Worm (Caenorhabditis elegans) whole organism, L1 larva: ENCODE measurements around the gene fbxb-9.
A peak's percentile ranks its signal among the peaks of the same experiment; 100 is the strongest.

Experiments used
- C04F5.9 ChIP-seq: sonication (generic microtip); optimal IDR thresholded peaks from 2 replicates; lab custom pipeline; 2016; ENCODE audit warnings: missing genetic modification characterization, missing compliant biosample characterization
- C16A3.4 ChIP-seq: fragments of 150-350 bp; optimal IDR thresholded peaks from 2 replicates; lab custom pipeline; 2014; ENCODE audit warnings: missing biosample characterization, missing genetic modification characterization
- C34B4.2 ChIP-seq: sonication (generic microtip); optimal IDR thresholded peaks from 2 replicates; lab custom pipeline; 2017; ENCODE audit warnings: mild to moderate bottlenecking, missing genetic modification characterization, missing compliant biosample characterization
- F16B12.6 ChIP-seq: fragments of 150-350 bp; optimal IDR thresholded peaks from 2 replicates; lab custom pipeline; 2014; ENCODE audit warnings: missing biosample characterization, missing genetic modification characterization
- Y116A8C.19 ChIP-seq: sonication (generic microtip); optimal IDR thresholded peaks from 2 replicates; lab custom pipeline; 2016; ENCODE audit warnings: missing compliant biosample characterization, missing genetic modification characterization, borderline replicate concordance
- aha-1 ChIP-seq: fragments of 150-350 bp; optimal IDR thresholded peaks from 2 replicates; lab custom pipeline; 2014; ENCODE audit warnings: missing biosample characterization, missing genetic modification characterization
- alr-1 ChIP-seq: fragments of 200-800 bp; sonication (Bioruptor generic); optimal IDR thresholded peaks from 2 replicates; lab custom pipeline; 2018; ENCODE audit warnings: borderline replicate concordance, mild to moderate bottlenecking, missing genetic modification characterization, missing compliant biosample characterization
- aly-2 ChIP-seq: fragments of 150-350 bp; optimal IDR thresholded peaks from 2 replicates; lab custom pipeline; 2014; ENCODE audit warnings: missing biosample characterization, missing genetic modification characterization
- ama-1 ChIP-seq: fragments of 150-350 bp; optimal IDR thresholded peaks from 2 replicates; lab custom pipeline; 2014
- blmp-1 ChIP-seq: fragments of 150-350 bp; optimal IDR thresholded peaks from 2 replicates; lab custom pipeline; 2014; ENCODE audit warnings: missing biosample characterization, missing genetic modification characterization
- ceh-63 ChIP-seq: fragments of 200-800 bp; sonication (Bioruptor generic); optimal IDR thresholded peaks from 2 replicates; lab custom pipeline; 2018; ENCODE audit warnings: mild to moderate bottlenecking, missing genetic modification characterization, missing compliant biosample characterization
- dsc-1 ChIP-seq: sonication (generic microtip); optimal IDR thresholded peaks from 2 replicates; lab custom pipeline; 2016; ENCODE audit warnings: mild to moderate bottlenecking, missing genetic modification characterization, missing compliant biosample characterization
- efl-1 ChIP-seq, 4 experiments: fragments of 150-350 bp; optimal IDR thresholded peaks in 3 of 4; peaks in 1 of 4; 1 replicate in 1 of 4; 2 replicates in 3 of 4; lab custom pipeline; 2014; ENCODE audit warnings: missing biosample characterization in 2 of 4, missing genetic modification characterization in 2 of 4, missing genetic modification reagents in 2 of 4
- ets-5 ChIP-seq: fragments of 200-800 bp; sonication (Bioruptor generic); IDR thresholded peaks from 2 replicates; pipeline ENCODE4 v1.3.6; 2022; ENCODE audit warnings: missing genetic modification characterization, missing compliant biosample characterization
- fkh-8 ChIP-seq: sonication (generic microtip); optimal IDR thresholded peaks from 2 replicates; lab custom pipeline; 2016; ENCODE audit warnings: mild to moderate bottlenecking, missing genetic modification characterization, missing compliant biosample characterization
- grh-1 ChIP-seq: fragments of 200-800 bp; sonication (Bioruptor generic); IDR thresholded peaks from 2 replicates; pipeline ENCODE4 v1.3.6; 2022; ENCODE audit warnings: missing genetic modification reagents, missing genetic modification characterization, missing compliant biosample characterization
- irx-1 ChIP-seq: sonication (generic microtip); optimal IDR thresholded peaks from 2 replicates; lab custom pipeline; 2016; ENCODE audit warnings: missing genetic modification characterization, missing compliant biosample characterization
- jun-1 ChIP-seq: fragments of 150-350 bp; optimal IDR thresholded peaks from 2 replicates; lab custom pipeline; 2014; ENCODE audit warnings: missing biosample characterization, missing genetic modification reagents, missing genetic modification characterization
- lin-15B ChIP-seq: fragments of 150-350 bp; sonication (generic microtip); optimal IDR thresholded peaks from 3 replicates; lab custom pipeline; 2014; ENCODE audit warnings: missing biosample characterization, missing genetic modification characterization
- lin-35 ChIP-seq, 2 experiments: fragments of 150-350 bp; optimal IDR thresholded peaks; 2 replicates each; lab custom pipeline; 2014; ENCODE audit warnings: missing biosample characterization in 2 of 2, missing genetic modification characterization in 2 of 2, missing genetic modification reagents in 2 of 2
- lin-39 ChIP-seq: fragments of 150-350 bp; optimal IDR thresholded peaks from 2 replicates; lab custom pipeline; 2014; ENCODE audit warnings: missing biosample characterization, missing genetic modification reagents, missing genetic modification characterization
- lir-3 ChIP-seq: sonication (generic microtip); optimal IDR thresholded peaks from 2 replicates; lab custom pipeline; 2016; ENCODE audit warnings: mild to moderate bottlenecking, missing genetic modification characterization, moderate library complexity, missing compliant biosample characterization; ENCODE audit not compliant: poor library complexity
- mab-9 ChIP-seq: fragments of 200-800 bp; sonication (Bioruptor generic); IDR thresholded peaks from 2 replicates; pipeline ENCODE4 v1.3.6; 2022; ENCODE audit warnings: missing genetic modification reagents, missing genetic modification characterization, missing compliant biosample characterization
- mdl-1 ChIP-seq, 2 experiments: fragments of 150-350 bp; optimal IDR thresholded peaks; 2 replicates each; lab custom pipeline; 2014 to 2017; ENCODE audit warnings: missing biosample characterization in 2 of 2, missing genetic modification characterization in 2 of 2, inconsistent platforms in 1 of 2
- mef-2 ChIP-seq: fragments of 150-350 bp; optimal IDR thresholded peaks from 2 replicates; lab custom pipeline; 2014; ENCODE audit warnings: missing biosample characterization, missing genetic modification characterization
- nhr-11 ChIP-seq: fragments of 150-350 bp; optimal IDR thresholded peaks from 2 replicates; lab custom pipeline; 2014; ENCODE audit warnings: missing biosample characterization, missing genetic modification characterization
- nhr-19 ChIP-seq: fragments of 200-800 bp; sonication (Bioruptor generic); conservative IDR thresholded peaks from 2 replicates; pipeline ENCODE4 v1.3.6; 2022; ENCODE audit warnings: missing genetic modification characterization, missing compliant biosample characterization
- nhr-20 ChIP-seq: sonication (generic microtip); optimal IDR thresholded peaks from 2 replicates; lab custom pipeline; 2016; ENCODE audit warnings: mild to moderate bottlenecking, missing genetic modification characterization, missing compliant biosample characterization
- nhr-237 ChIP-seq: fragments of 150-350 bp; optimal IDR thresholded peaks from 2 replicates; lab custom pipeline; 2014; ENCODE audit warnings: missing biosample characterization, missing genetic modification characterization
- nhr-28 ChIP-seq: fragments of 150-350 bp; optimal IDR thresholded peaks from 2 replicates; lab custom pipeline; 2014; ENCODE audit warnings: missing biosample characterization, missing genetic modification characterization
- nhr-76 ChIP-seq: sonication (generic microtip); optimal IDR thresholded peaks from 2 replicates; lab custom pipeline; 2017; ENCODE audit warnings: missing biosample characterization, missing genetic modification characterization
- nhr-90 ChIP-seq: sonication (generic microtip); optimal IDR thresholded peaks from 2 replicates; lab custom pipeline; 2016; ENCODE audit warnings: mild to moderate bottlenecking, missing genetic modification characterization, missing compliant biosample characterization; ENCODE audit not compliant: poor library complexity
- pag-3 ChIP-seq: sonication (generic microtip); optimal IDR thresholded peaks from 2 replicates; lab custom pipeline; 2017; ENCODE audit warnings: missing genetic modification characterization, mild to moderate bottlenecking, missing compliant biosample characterization, antibody characterized with exemption, borderline replicate concordance; ENCODE audit not compliant: insufficient read depth
- pax-3 ChIP-seq: fragments of 200-800 bp; sonication (Bioruptor generic); optimal IDR thresholded peaks from 2 replicates; lab custom pipeline; 2018; ENCODE audit warnings: mild to moderate bottlenecking, missing genetic modification characterization, moderate library complexity, missing compliant biosample characterization
- snu-23 ChIP-seq: sonication (generic microtip); optimal IDR thresholded peaks from 2 replicates; lab custom pipeline; 2016; ENCODE audit warnings: missing genetic modification characterization, missing compliant biosample characterization
- sup-37 ChIP-seq: fragments of 200-800 bp; sonication (Bioruptor generic); optimal IDR thresholded peaks from 2 replicates; lab custom pipeline; 2018; ENCODE audit warnings: mild to moderate bottlenecking, missing genetic modification characterization, missing compliant biosample characterization
- tbx-2 ChIP-seq: sonication (generic microtip); optimal IDR thresholded peaks from 2 replicates; lab custom pipeline; 2016; ENCODE audit warnings: missing genetic modification characterization, missing compliant biosample characterization
- tlp-1 ChIP-seq: fragments of 150-350 bp; optimal IDR thresholded peaks from 2 replicates; lab custom pipeline; 2014; ENCODE audit warnings: missing biosample characterization, missing genetic modification characterization
- unc-130 ChIP-seq: fragments of 150-350 bp; optimal IDR thresholded peaks from 2 replicates; lab custom pipeline; 2017; ENCODE audit warnings: missing biosample characterization, missing genetic modification characterization, inconsistent platforms
- unc-62 ChIP-seq: fragments of 150-350 bp; optimal IDR thresholded peaks from 2 replicates; lab custom pipeline; 2014; ENCODE audit warnings: missing biosample characterization, missing genetic modification reagents, missing genetic modification characterization
- unc-98 ChIP-seq: fragments of 200-800 bp; sonication (Bioruptor generic); IDR thresholded peaks from 2 replicates; pipeline ENCODE4 v1.3.6; 2022; ENCODE audit warnings: missing genetic modification characterization, missing compliant biosample characterization
- vab-15 ChIP-seq: sonication (generic microtip); optimal IDR thresholded peaks from 2 replicates; lab custom pipeline; 2017; ENCODE audit warnings: missing genotype, mild to moderate bottlenecking, missing genetic modification characterization, missing compliant biosample characterization
- xbp-1 ChIP-seq: sonication (generic microtip); optimal IDR thresholded peaks from 2 replicates; lab custom pipeline; 2016; ENCODE audit warnings: missing genetic modification characterization, missing compliant biosample characterization

fbxb-9 gene

ce11 chrIV:11149454-11150163 lies 12.7 kb downstream of the fbxb-9 start, which contains the start of the genes F01G4.6 and pfd-1 (continued):
- TF ChIP-seq grh-1 (peak; percentile 84), lir-3 (tag; lab: Kevin White, UChicago) (peak; percentile 84), mdl-1 (tag; optimal IDR thresholded peaks at IDR 0.05; lab: Kevin White, UChicago) (peak in 1 of 2 experiments; percentile 82), lin-39 (tag; lab: Kevin White, UChicago) (peak; percentile 58), pag-3 (tag; lab: Kevin White, UChicago) (peak; percentile 71), efl-1 (optimal IDR thresholded peaks at IDR 0.05; lab: Kevin White, UChicago) (peak; percentile 89 to 92), efl-1 (GFP tag; optimal IDR thresholded peaks at IDR 0.05 in 1 of 2; lab: Kevin White, UChicago) (peak; percentile 81 to 98), nhr-28 (no peak), aha-1 (tag; lab: Kevin White, UChicago) (peak; percentile 37), irx-1 (peak; percentile 81), C34B4.2 (tag; lab: Kevin White, UChicago) (peak; percentile 53), nhr-237 (tag; lab: Kevin White, UChicago) (peak; percentile 85), tbx-2 (peak; percentile 93), jun-1 (peak; percentile 91), ama-1 (lab: Kevin White, UChicago) (peak; percentile 46), xbp-1 (tag; lab: Kevin White, UChicago) (peak; percentile 98), Y116A8C.19 (tag; lab: Kevin White, UChicago) (no peak), F16B12.6 (tag; lab: Kevin White, UChicago) (peak; percentile 73), nhr-11 (tag; lab: Kevin White, UChicago) (peak; percentile 90), nhr-76 (no peak), nhr-19 (GFP tag; lab: Robert Waterston, UW) (peak; percentile 100), nhr-20 (tag; lab: Kevin White, UChicago) (peak; percentile 97), C04F5.9 (peak; percentile 83), C16A3.4 (tag; lab: Kevin White, UChicago) (peak; percentile 95), lin-35 (GFP tag; optimal IDR thresholded peaks at IDR 0.05; lab: Kevin White, UChicago) (peak; percentile 87 to 91), nhr-90 (peak; percentile 92), ets-5 (GFP tag; lab: Robert Waterston, UW) (no peak), snu-23 (peak; percentile 97), tlp-1 (tag; lab: Kevin White, UChicago) (no peak), blmp-1 (tag; lab: Kevin White, UChicago) (peak; percentile 88), aly-2 (peak; percentile 86), lin-15B (peak; percentile 86), unc-98 (GFP tag; lab: Robert Waterston, UW) (no peak; the same call in 1 of the 2 replicates), ceh-63 (GFP tag; lab: Kevin White, UChicago) (no peak), unc-62 (GFP tag; lab: Kevin White, UChicago) (no peak), dsc-1 (tag; lab: Kevin White, UChicago) (peak; percentile 98), pax-3 (peak; percentile 91), mab-9 (peak; percentile 82), mef-2 (tag; lab: Kevin White, UChicago) (peak; percentile 53), unc-130 (tag; lab: Kevin White, UChicago) (peak; percentile 99), vab-15 (tag; lab: Kevin White, UChicago) (peak; percentile 83), sup-37 (GFP tag; lab: Kevin White, UChicago) (peak; percentile 37), fkh-8 (tag; lab: Kevin White, UChicago) (peak; percentile 95), alr-1 (tag; lab: Kevin White, UChicago) (no peak)
